Worm (Caenorhabditis elegans) whole organism, L1 larva: ENCODE measurements around the gene R09A8.5.

Source experiments
- C04F5.9 ChIP-seq: sonication (generic microtip); optimal IDR thresholded peaks from 2 replicates; lab custom pipeline; 2016; ENCODE audit warnings: missing genetic modification characterization, missing compliant biosample characterization
- C16A3.4 ChIP-seq: fragments of 150-350 bp; optimal IDR thresholded peaks from 2 replicates; lab custom pipeline; 2014; ENCODE audit warnings: missing biosample characterization, missing genetic modification characterization
- F16B12.6 ChIP-seq: fragments of 150-350 bp; optimal IDR thresholded peaks from 2 replicates; lab custom pipeline; 2014; ENCODE audit warnings: missing biosample characterization, missing genetic modification characterization
- Y116A8C.19 ChIP-seq: sonication (generic microtip); optimal IDR thresholded peaks from 2 replicates; lab custom pipeline; 2016; ENCODE audit warnings: missing compliant biosample characterization, missing genetic modification characterization, borderline replicate concordance
- alr-1 ChIP-seq: fragments of 200-800 bp; sonication (Bioruptor generic); optimal IDR thresholded peaks from 2 replicates; lab custom pipeline; 2018; ENCODE audit warnings: borderline replicate concordance, mild to moderate bottlenecking, missing genetic modification characterization, missing compliant biosample characterization
- aly-2 ChIP-seq: fragments of 150-350 bp; optimal IDR thresholded peaks from 2 replicates; lab custom pipeline; 2014; ENCODE audit warnings: missing biosample characterization, missing genetic modification characterization
- ceh-63 ChIP-seq: fragments of 200-800 bp; sonication (Bioruptor generic); optimal IDR thresholded peaks from 2 replicates; lab custom pipeline; 2018; ENCODE audit warnings: mild to moderate bottlenecking, missing genetic modification characterization, missing compliant biosample characterization
- ceh-88 ChIP-seq: fragments of 200-800 bp; sonication (Bioruptor generic); IDR thresholded peaks from 2 replicates; pipeline ENCODE4 v1.3.6; 2022; ENCODE audit warnings: missing genetic modification characterization, missing compliant biosample characterization
- dpl-1 ChIP-seq, 3 experiments: fragments of 150-350 bp in 2 of 3; sonication (generic microtip) in 1 of 3; optimal IDR thresholded peaks; 2 replicates each; lab custom pipeline; 2014 to 2017; ENCODE audit warnings: missing biosample characterization in 3 of 3, missing genetic modification characterization in 3 of 3, missing genetic modification reagents in 3 of 3
- dsc-1 ChIP-seq: sonication (generic microtip); optimal IDR thresholded peaks from 2 replicates; lab custom pipeline; 2016; ENCODE audit warnings: mild to moderate bottlenecking, missing genetic modification characterization, missing compliant biosample characterization
- efl-1 ChIP-seq, 4 experiments: fragments of 150-350 bp; optimal IDR thresholded peaks in 3 of 4; peaks in 1 of 4; 1 replicate in 1 of 4; 2 replicates in 3 of 4; lab custom pipeline; 2014; ENCODE audit warnings: missing biosample characterization in 2 of 4, missing genetic modification characterization in 2 of 4, missing genetic modification reagents in 2 of 4
- efl-3 ChIP-seq: fragments of 200-800 bp; sonication (Bioruptor generic); optimal IDR thresholded peaks from 2 replicates; lab custom pipeline; 2018; ENCODE audit warnings: mild to moderate bottlenecking, missing genetic modification characterization, missing compliant biosample characterization
- egl-13 ChIP-seq: sonication (generic microtip); optimal IDR thresholded peaks from 2 replicates; lab custom pipeline; 2016; ENCODE audit warnings: missing genotype, missing genetic modification reagents, missing genetic modification characterization, missing compliant biosample characterization
- egl-27 ChIP-seq, 2 experiments: fragments of 150-350 bp in 1 of 2; sonication (generic microtip); optimal IDR thresholded peaks; 3 replicates each; lab custom pipeline; 2017 to 2018; ENCODE audit warnings: missing biosample characterization in 2 of 2, missing genetic modification characterization in 2 of 2, missing genetic modification reagents in 2 of 2
- elt-2 ChIP-seq: sonication (generic microtip); optimal IDR thresholded peaks from 2 replicates; lab custom pipeline; 2016; ENCODE audit warnings: missing genetic modification characterization, mild to moderate bottlenecking, inconsistent platforms, missing compliant biosample characterization, missing genetic modification reagents
- elt-3 ChIP-seq, 6 experiments: fragments of 150-350 bp in 1 of 6; sonication (generic microtip); optimal IDR thresholded peaks; 2 replicates each; lab custom pipeline; 2017 to 2018; ENCODE audit warnings: missing biosample characterization in 6 of 6, missing genetic modification characterization in 6 of 6, inconsistent platforms in 1 of 6
- ets-5 ChIP-seq: fragments of 200-800 bp; sonication (Bioruptor generic); IDR thresholded peaks from 2 replicates; pipeline ENCODE4 v1.3.6; 2022; ENCODE audit warnings: missing genetic modification characterization, missing compliant biosample characterization
- fkh-10 ChIP-seq: sonication (generic microtip); optimal IDR thresholded peaks from 2 replicates; lab custom pipeline; 2017; ENCODE audit warnings: missing biosample characterization, missing genetic modification reagents, missing genetic modification characterization
- fkh-4 ChIP-seq: sonication (generic microtip); optimal IDR thresholded peaks from 2 replicates; lab custom pipeline; 2016; ENCODE audit warnings: missing compliant biosample characterization, missing genetic modification characterization, borderline replicate concordance
- fkh-8 ChIP-seq: sonication (generic microtip); optimal IDR thresholded peaks from 2 replicates; lab custom pipeline; 2016; ENCODE audit warnings: mild to moderate bottlenecking, missing genetic modification characterization, missing compliant biosample characterization
- irx-1 ChIP-seq: sonication (generic microtip); optimal IDR thresholded peaks from 2 replicates; lab custom pipeline; 2016; ENCODE audit warnings: missing genetic modification characterization, missing compliant biosample characterization
- jun-1 ChIP-seq: fragments of 150-350 bp; optimal IDR thresholded peaks from 2 replicates; lab custom pipeline; 2014; ENCODE audit warnings: missing biosample characterization, missing genetic modification reagents, missing genetic modification characterization
- lin-13 ChIP-seq: fragments of 150-350 bp; optimal IDR thresholded peaks from 2 replicates; lab custom pipeline; 2014; ENCODE audit warnings: missing biosample characterization, missing genetic modification reagents, missing genetic modification characterization
- lin-14 ChIP-seq: fragments of 200-800 bp; sonication (Bioruptor generic); optimal IDR thresholded peaks from 2 replicates; lab custom pipeline; 2018; ENCODE audit warnings: mild to moderate bottlenecking, missing genetic modification characterization, moderate library complexity, missing compliant biosample characterization
- lin-39 ChIP-seq: fragments of 150-350 bp; optimal IDR thresholded peaks from 2 replicates; lab custom pipeline; 2014; ENCODE audit warnings: missing biosample characterization, missing genetic modification reagents, missing genetic modification characterization
- lir-3 ChIP-seq: sonication (generic microtip); optimal IDR thresholded peaks from 2 replicates; lab custom pipeline; 2016; ENCODE audit warnings: mild to moderate bottlenecking, missing genetic modification characterization, moderate library complexity, missing compliant biosample characterization; ENCODE audit not compliant: poor library complexity
- mab-9 ChIP-seq: fragments of 200-800 bp; sonication (Bioruptor generic); IDR thresholded peaks from 2 replicates; pipeline ENCODE4 v1.3.6; 2022; ENCODE audit warnings: missing genetic modification reagents, missing genetic modification characterization, missing compliant biosample characterization
- mef-2 ChIP-seq: fragments of 150-350 bp; optimal IDR thresholded peaks from 2 replicates; lab custom pipeline; 2014; ENCODE audit warnings: missing biosample characterization, missing genetic modification characterization
- mep-1 ChIP-seq: fragments of 150-350 bp; optimal IDR thresholded peaks from 2 replicates; lab custom pipeline; 2014; ENCODE audit warnings: missing biosample characterization, missing genetic modification characterization
- nhr-12 ChIP-seq: sonication (generic microtip); optimal IDR thresholded peaks from 2 replicates; lab custom pipeline; 2017; ENCODE audit warnings: missing biosample characterization, missing genetic modification characterization
- nhr-20 ChIP-seq: sonication (generic microtip); optimal IDR thresholded peaks from 2 replicates; lab custom pipeline; 2016; ENCODE audit warnings: mild to moderate bottlenecking, missing genetic modification characterization, missing compliant biosample characterization
- nhr-237 ChIP-seq: fragments of 150-350 bp; optimal IDR thresholded peaks from 2 replicates; lab custom pipeline; 2014; ENCODE audit warnings: missing biosample characterization, missing genetic modification characterization
- nhr-47 ChIP-seq: sonication (generic microtip); optimal IDR thresholded peaks from 2 replicates; lab custom pipeline; 2016; ENCODE audit warnings: mild to moderate bottlenecking, missing genetic modification characterization, moderate library complexity, missing compliant biosample characterization
- nhr-76 ChIP-seq: sonication (generic microtip); optimal IDR thresholded peaks from 2 replicates; lab custom pipeline; 2017; ENCODE audit warnings: missing biosample characterization, missing genetic modification characterization
- nhr-77 ChIP-seq: fragments of 150-350 bp; optimal IDR thresholded peaks from 2 replicates; lab custom pipeline; 2014; ENCODE audit warnings: missing biosample characterization, missing genetic modification characterization
- nhr-85 ChIP-seq: sonication (generic microtip); peaks from one replicate; lab custom pipeline; 2016; ENCODE audit warnings: missing genetic modification characterization, inconsistent platforms, missing compliant biosample characterization
- nhr-90 ChIP-seq: sonication (generic microtip); optimal IDR thresholded peaks from 2 replicates; lab custom pipeline; 2016; ENCODE audit warnings: mild to moderate bottlenecking, missing genetic modification characterization, missing compliant biosample characterization; ENCODE audit not compliant: poor library complexity
- pag-3 ChIP-seq: sonication (generic microtip); optimal IDR thresholded peaks from 2 replicates; lab custom pipeline; 2017; ENCODE audit warnings: missing genetic modification characterization, mild to moderate bottlenecking, missing compliant biosample characterization, antibody characterized with exemption, borderline replicate concordance; ENCODE audit not compliant: insufficient read depth
- pqm-1 ChIP-seq: sonication (generic microtip); optimal IDR thresholded peaks from 3 replicates; lab custom pipeline; 2017; ENCODE audit warnings: missing biosample characterization, missing genetic modification characterization
- skn-1 ChIP-seq: fragments of 150-350 bp; optimal IDR thresholded peaks from 2 replicates; lab custom pipeline; 2014; ENCODE audit warnings: missing biosample characterization, missing genetic modification characterization
- snpc-4 ChIP-seq: fragments of 150-350 bp; optimal IDR thresholded peaks from 2 replicates; lab custom pipeline; 2014; ENCODE audit warnings: missing biosample characterization, missing genetic modification characterization
- sox-4 ChIP-seq: sonication (generic microtip); optimal IDR thresholded peaks from 2 replicates; lab custom pipeline; 2016; ENCODE audit warnings: missing genetic modification characterization, missing compliant biosample characterization
- sptf-1 ChIP-seq: fragments of 150-350 bp; optimal IDR thresholded peaks from 2 replicates; lab custom pipeline; 2014; ENCODE audit warnings: missing biosample characterization, missing genetic modification characterization
- unc-130 ChIP-seq: fragments of 150-350 bp; optimal IDR thresholded peaks from 2 replicates; lab custom pipeline; 2017; ENCODE audit warnings: missing biosample characterization, missing genetic modification characterization, inconsistent platforms
- unc-86 ChIP-seq: sonication (generic microtip); optimal IDR thresholded peaks from 2 replicates; lab custom pipeline; 2016; ENCODE audit warnings: missing genetic modification characterization, missing compliant biosample characterization
- vab-15 ChIP-seq: sonication (generic microtip); optimal IDR thresholded peaks from 2 replicates; lab custom pipeline; 2017; ENCODE audit warnings: missing genotype, mild to moderate bottlenecking, missing genetic modification characterization, missing compliant biosample characterization
- xbp-1 ChIP-seq: sonication (generic microtip); optimal IDR thresholded peaks from 2 replicates; lab custom pipeline; 2016; ENCODE audit warnings: missing genetic modification characterization, missing compliant biosample characterization
- zag-1 ChIP-seq: fragments of 150-350 bp; optimal IDR thresholded peaks from 2 replicates; lab custom pipeline; 2014; ENCODE audit warnings: missing biosample characterization, missing genetic modification characterization
- ztf-11 ChIP-seq, 2 experiments: sonication (generic microtip); optimal IDR thresholded peaks; 2 replicates each; lab custom pipeline; 2016 to 2017; ENCODE audit warnings: missing genetic modification characterization in 2 of 2, missing biosample characterization in 1 of 2, missing compliant biosample characterization in 1 of 2

Gene R09A8.5

ce11 chrX:12665799-12666198, 25.4 kb upstream of the R09A8.5 start:
- TF ChIP-seq fkh-4 (tag; lab: Kevin White, UChicago) (no peak), alr-1 (tag; lab: Kevin White, UChicago) (no peak), irx-1 (no peak), efl-1 (optimal IDR thresholded peaks at IDR 0.05; lab: Kevin White, UChicago) (no peak), efl-1 (GFP tag; optimal IDR thresholded peaks at IDR 0.05 in 1 of 2; lab: Kevin White, UChicago) (no peak), sox-4 (no peak), vab-15 (tag; lab: Kevin White, UChicago) (no peak), C04F5.9 (no peak), sptf-1 (tag; lab: Kevin White, UChicago) (no peak), nhr-90 (no peak), elt-3 (tag; optimal IDR thresholded peaks at IDR 0.05; lab: Kevin White, UChicago) (no peak), nhr-47 (tag; lab: Kevin White, UChicago) (no peak), unc-86 (tag; lab: Kevin White, UChicago) (no peak), pag-3 (tag; lab: Kevin White, UChicago) (no peak), nhr-20 (tag; lab: Kevin White, UChicago) (no peak)

DNA sequence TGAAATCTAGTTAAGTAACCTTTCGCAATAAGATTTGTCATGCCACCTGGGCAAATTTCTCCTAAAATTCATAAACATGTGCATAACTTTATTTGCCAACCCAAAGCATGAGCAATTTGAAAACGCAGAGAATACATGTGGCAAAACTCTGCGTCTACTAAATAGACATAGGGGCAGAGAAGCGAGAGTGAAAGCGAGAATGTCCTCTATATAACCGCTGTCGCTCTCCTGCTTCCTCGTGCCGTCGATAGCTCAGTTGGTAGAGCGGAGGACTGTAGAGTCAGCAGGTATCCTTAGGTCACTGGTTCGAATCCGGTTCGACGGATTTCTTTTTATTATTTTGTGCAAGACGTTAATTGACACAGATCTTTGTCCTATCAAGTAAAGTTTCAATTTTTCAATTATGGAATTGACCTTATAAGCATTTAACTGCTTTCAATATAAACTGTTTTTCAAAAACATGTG, 24.7 kb upstream of the R09A8.5 start:
- TF ChIP-seq zag-1 (tag; lab: Kevin White, UChicago) = no peak
- peak; percentile 53 for TF ChIP-seq nhr-90
- peak; percentile 68 for TF ChIP-seq lir-3 (tag; lab: Kevin White, UChicago)
- peak; percentile 66 for TF ChIP-seq egl-13 (tag; lab: Kevin White, UChicago)
- no peak for TF ChIP-seq ceh-88 (GFP tag; lab: Robert Waterston, UW)
- peak in 2 of 6 experiments; percentile 20 to 31 for TF ChIP-seq elt-3 (tag; optimal IDR thresholded peaks at IDR 0.05; lab: Kevin White, UChicago)
- TF ChIP-seq ztf-11 (tag; optimal IDR thresholded peaks at IDR 0.05; lab: Kevin White, UChicago) = peak in 1 of 2 experiments; percentile 59
- peak in 1 of 2 experiments; percentile 49 for TF ChIP-seq egl-27 (tag; optimal IDR thresholded peaks at IDR 0.05; lab: Kevin White, UChicago)
- TF ChIP-seq nhr-12 (tag; lab: Kevin White, UChicago) = no peak
- peak; percentile 76 for TF ChIP-seq dsc-1 (tag; lab: Kevin White, UChicago)
- TF ChIP-seq F16B12.6 = no peak
- peak; percentile 65 for TF ChIP-seq nhr-77 (tag; lab: Kevin White, UChicago)
- TF ChIP-seq fkh-10 = peak; percentile 53
- peak; percentile 7 for TF ChIP-seq snpc-4
- peak; percentile 27 for TF ChIP-seq mef-2 (tag; lab: Kevin White, UChicago)
- TF ChIP-seq unc-130 (tag; lab: Kevin White, UChicago) = peak; percentile 15
- TF ChIP-seq nhr-85 = peak; percentile 69
- TF ChIP-seq jun-1 (tag; lab: Kevin White, UChicago) = peak; percentile 40
- TF ChIP-seq C16A3.4 (tag; lab: Kevin White, UChicago) = peak; percentile 51
- no peak for TF ChIP-seq nhr-237
- peak; percentile 24 for TF ChIP-seq lin-13 (GFP tag; lab: Kevin White, UChicago)
- TF ChIP-seq pqm-1 (tag; lab: Kevin White, UChicago) = no peak
- no peak for TF ChIP-seq ceh-63
- peak; percentile 63 for TF ChIP-seq mep-1
- TF ChIP-seq aly-2 (tag; lab: Kevin White, UChicago) = peak; percentile 68
- peak; percentile 65 for TF ChIP-seq fkh-8
- no peak for TF ChIP-seq Y116A8C.19 (tag; lab: Kevin White, UChicago)
- TF ChIP-seq sox-4 = peak; percentile 50
- TF ChIP-seq lin-39 = no peak
- TF ChIP-seq xbp-1 = peak; percentile 66
- TF ChIP-seq lin-14 (GFP tag; lab: Kevin White, UChicago) = peak; percentile 68
- TF ChIP-seq ets-5 (GFP tag; lab: Robert Waterston, UW) = no peak
- peak; percentile 8 for TF ChIP-seq skn-1 (tag; lab: Kevin White, UChicago)
- TF ChIP-seq dpl-1 (GFP tag; optimal IDR thresholded peaks at IDR 0.05; lab: Kevin White, UChicago) = peak in 2 of 3 experiments; percentile 20 to 32
- peak; percentile 75 for TF ChIP-seq nhr-20 (tag; lab: Kevin White, UChicago)
- no peak for TF ChIP-seq nhr-76 (tag; lab: Kevin White, UChicago)
- TF ChIP-seq efl-3 (GFP tag; lab: Kevin White, UChicago) = no peak
- TF ChIP-seq unc-86 (tag; lab: Kevin White, UChicago) = peak; percentile 54
- TF ChIP-seq elt-2 (tag; lab: Kevin White, UChicago) = no peak
- no peak for TF ChIP-seq fkh-4 (tag; lab: Kevin White, UChicago)
- peak; percentile 39; the same call in 1 of the 2 replicates for TF ChIP-seq mab-9 (GFP tag; lab: Robert Waterston, UW)
